Fruit fly (Drosophila melanogaster): ENCODE results near the gene CG5984.

CG5984 gene

dm6 chr3R:27281022-27281810, 33.4 kb upstream of the CG5984 start (continued):
- peak; percentile 54; the same call in 1 of the 3 replicates for TF ChIP-seq CG7963 (GFP tag; IDR thresholded peaks at IDR 0.05; ENCODE audit: partially characterized antibody)
- TF ChIP-seq gt (GFP tag; IDR thresholded peaks at IDR 0.05): peak; percentile 90
- TF ChIP-seq seq (GFP tag; IDR thresholded peaks at IDR 0.05): peak; percentile 98
- TF ChIP-seq CG6689 (GFP tag; IDR thresholded peaks at IDR 0.05): peak; percentile 97
- TF ChIP-seq Ets65A (GFP tag): peak; percentile 99
- TF ChIP-seq nerfin-2 (GFP tag; IDR thresholded peaks at IDR 0.05; ENCODE audit: partially characterized antibody): peak; percentile 62
- TF ChIP-seq jigr1 (GFP tag; IDR thresholded peaks at IDR 0.05): peak; percentile 94
- no peak for TF ChIP-seq pita (GFP tag; optimal IDR thresholded peaks at IDR 0.05)
- TF ChIP-seq lola (GFP tag; optimal IDR thresholded peaks at IDR 0.05): peak in 1 of 3 experiments; percentile 78
- peak; percentile 97 for TF ChIP-seq CG7839 (tag; optimal IDR thresholded peaks at IDR 0.05)
- TF ChIP-seq CG17328 (GFP tag; IDR thresholded peaks at IDR 0.05): peak; percentile 97
- peak; percentile 92 for TF ChIP-seq NC2β (GFP tag; optimal IDR thresholded peaks at IDR 0.05)
- peak; percentile 95 for TF ChIP-seq CG4730 (GFP tag; IDR thresholded peaks at IDR 0.05)
- peak; percentile 87 for TF ChIP-seq CG10274 (GFP tag; optimal IDR thresholded peaks at IDR 0.05)
- TF ChIP-seq CG9609 (GFP tag; optimal IDR thresholded peaks at IDR 0.05): peak; percentile 97
- TF ChIP-seq CG14965 (GFP tag; optimal IDR thresholded peaks at IDR 0.05; ENCODE audit: borderline replicate concordance): peak; percentile 68
- peak; percentile 30 for TF ChIP-seq CG17912 (GFP tag; optimal IDR thresholded peaks at IDR 0.05)
- TF ChIP-seq Rx (GFP tag; IDR thresholded peaks at IDR 0.05): peak; percentile 97
- TF ChIP-seq CG4617 (GFP tag; optimal IDR thresholded peaks at IDR 0.05; ENCODE audit: borderline replicate concordance): peak; percentile 92
- no peak for TF ChIP-seq eve (GFP tag; optimal IDR thresholded peaks at IDR 0.05)
- peak; percentile 97 for TF ChIP-seq Meics (GFP tag; optimal IDR thresholded peaks at IDR 0.05)
- TF ChIP-seq CG17186 (GFP tag; optimal IDR thresholded peaks at IDR 0.05): peak; percentile 83
- peak; percentile 27 for TF ChIP-seq CG7271 (tag; optimal IDR thresholded peaks at IDR 0.05)
- no peak for TF ChIP-seq mld (GFP tag; IDR thresholded peaks at IDR 0.05; ENCODE audit: partially characterized antibody)
- peak; percentile 92 for TF ChIP-seq D19B (GFP tag; optimal IDR thresholded peaks at IDR 0.05)
- peak; percentile 97 for TF ChIP-seq chn (GFP tag; optimal IDR thresholded peaks at IDR 0.05)
- TF ChIP-seq CG4282 (GFP tag; optimal IDR thresholded peaks at IDR 0.05): peak; percentile 92
- TF ChIP-seq slp2 (GFP tag; optimal IDR thresholded peaks at IDR 0.05): peak; percentile 92
- TF ChIP-seq Xbp1 (GFP tag; optimal IDR thresholded peaks at IDR 0.05): peak; percentile 95
- TF ChIP-seq esg (GFP tag; conservative IDR thresholded peaks at IDR 0.05): peak; percentile 96
- TF ChIP-seq NC2α (GFP tag; optimal IDR thresholded peaks at IDR 0.05): peak; percentile 82
- TF ChIP-seq vnd (GFP tag; IDR thresholded peaks at IDR 0.05; ENCODE audit: partially characterized antibody): peak; percentile 59; the same call in 2 of the 3 replicates
- TF ChIP-seq croc (GFP tag; conservative IDR thresholded peaks at IDR 0.05): peak; percentile 89
- peak; percentile 92 for TF ChIP-seq CG43689 (GFP tag; IDR thresholded peaks at IDR 0.05)
- TF ChIP-seq H15 (GFP tag; IDR thresholded peaks at IDR 0.05): peak; percentile 97
- peak; percentile 92 for TF ChIP-seq kni (GFP tag; optimal IDR thresholded peaks at IDR 0.05)
- peak; percentile 100 for TF ChIP-seq Med (GFP tag)
- TF ChIP-seq CG10543 (GFP tag; optimal IDR thresholded peaks at IDR 0.05): peak; percentile 90
- TF ChIP-seq grn (GFP tag; optimal IDR thresholded peaks at IDR 0.05): peak; percentile 76
- TF ChIP-seq CG13123 (GFP tag; optimal IDR thresholded peaks at IDR 0.05): peak; percentile 88
- TF ChIP-seq CG18011 (GFP tag; optimal IDR thresholded peaks at IDR 0.05): peak; percentile 87
- peak; percentile 84 for TF ChIP-seq Sox100B (GFP tag; optimal IDR thresholded peaks at IDR 0.05)
- peak; percentile 97 for TF ChIP-seq Antp (GFP tag; optimal IDR thresholded peaks at IDR 0.05)
- peak; percentile 97 for TF ChIP-seq HLH3B (GFP tag; IDR thresholded peaks at IDR 0.05)
- peak; percentile 94 for TF ChIP-seq CG11504 (tag; optimal IDR thresholded peaks at IDR 0.05)
- peak; percentile 90 for TF ChIP-seq CG12744 (GFP tag; optimal IDR thresholded peaks at IDR 0.05)
- peak; percentile 92 for TF ChIP-seq Usf (GFP tag; optimal IDR thresholded peaks at IDR 0.05)
- TF ChIP-seq CG3407 (GFP tag; optimal IDR thresholded peaks at IDR 0.05): peak; percentile 91
- peak; percentile 92 for TF ChIP-seq CG8765 (GFP tag; IDR thresholded peaks at IDR 0.05)
